Fruit fly (Drosophila melanogaster) whole organism, embryonic: Measurements from ENCODE around the gene CG15449.

ENCODE experiments used
- CG10274 ChIP-seq: fragments of 200-800 bp; sonication (Bioruptor generic); optimal IDR thresholded peaks from 3 replicates; lab custom pipeline; 2017; ENCODE audit warnings: missing biosample characterization, mild to moderate bottlenecking, missing genetic modification characterization
- CG10321 ChIP-seq: fragments of 200-800 bp; sonication (Bioruptor generic); IDR thresholded peaks from 2 replicates; pipeline ENCODE4 v1.3.6; 2022; ENCODE audit warnings: missing biosample characterization, missing genetic modification characterization
- CG10654 ChIP-seq: fragments of 200-800 bp; sonication (Bioruptor generic); optimal IDR thresholded peaks from 2 replicates; lab custom pipeline; 2016; ENCODE audit warnings: missing biosample characterization, missing genetic modification characterization
- CG11085 ChIP-seq: fragments of 200-800 bp; sonication (Bioruptor generic); IDR thresholded peaks from 2 replicates; pipeline ENCODE4 v1.3.6; 2022; ENCODE audit warnings: missing biosample characterization, missing genetic modification characterization
- CG11093 ChIP-seq: fragments of 200-800 bp; sonication (Bioruptor generic); IDR thresholded peaks from 3 replicates; pipeline ENCODE4 v1.3.6; 2022; ENCODE audit warnings: missing biosample characterization, missing genetic modification characterization
- CG11504 ChIP-seq: fragments of 200-800 bp; sonication (Bioruptor generic); optimal IDR thresholded peaks from 3 replicates; lab custom pipeline; 2019; ENCODE audit warnings: missing biosample characterization, mild to moderate bottlenecking, missing genetic modification characterization, moderate library complexity
- CG11560 ChIP-seq: fragments of 200-800 bp; sonication (Bioruptor generic); IDR thresholded peaks from 3 replicates; pipeline ENCODE4 v1.3.6; 2022; ENCODE audit warnings: missing biosample characterization, missing genetic modification characterization
- CG12299 ChIP-seq: fragments of 200-800 bp; sonication (Bioruptor generic); optimal IDR thresholded peaks from 2 replicates; lab custom pipeline; 2018; ENCODE audit warnings: missing biosample characterization, mild to moderate bottlenecking, missing genetic modification characterization
- CG1233 ChIP-seq: fragments of 200-800 bp; sonication (Bioruptor generic); optimal IDR thresholded peaks from 4 replicates; lab custom pipeline; 2018; ENCODE audit warnings: missing biosample characterization, mild to moderate bottlenecking, missing genetic modification characterization
- CG13123 ChIP-seq: fragments of 200-800 bp; sonication (Bioruptor generic); optimal IDR thresholded peaks from 2 replicates; lab custom pipeline; 2016; ENCODE audit warnings: missing biosample characterization, missing genetic modification characterization
- CG14710 ChIP-seq: fragments of 200-800 bp; sonication (Bioruptor generic); optimal IDR thresholded peaks from 3 replicates; lab custom pipeline; 2019; ENCODE audit warnings: missing biosample characterization, mild to moderate bottlenecking, missing genetic modification characterization, moderate library complexity
- CG15269 ChIP-seq: fragments of 200-800 bp; sonication (Bioruptor generic); optimal IDR thresholded peaks from 2 replicates; lab custom pipeline; 2018; ENCODE audit warnings: missing biosample characterization, mild to moderate bottlenecking, missing genetic modification characterization, moderate library complexity
- CG15601 ChIP-seq: fragments of 200-800 bp; sonication (Bioruptor generic); optimal IDR thresholded peaks from 3 replicates; lab custom pipeline; 2019; ENCODE audit warnings: missing biosample characterization, mild to moderate bottlenecking, missing genetic modification characterization, moderate library complexity
- CG1602 ChIP-seq: fragments of 200-800 bp; sonication (Bioruptor generic); optimal IDR thresholded peaks from 3 replicates; lab custom pipeline; 2016; ENCODE audit warnings: missing biosample characterization, missing genetic modification characterization
- CG16813 ChIP-seq: fragments of 200-800 bp; sonication (Bioruptor generic); IDR thresholded peaks from 3 replicates; pipeline ENCODE4 v1.3.6; 2022; ENCODE audit warnings: missing biosample characterization, missing genetic modification characterization; ENCODE audit not compliant: partially characterized antibody
- CG17568 ChIP-seq: fragments of 200-800 bp; sonication (Bioruptor generic); optimal IDR thresholded peaks from 2 replicates; lab custom pipeline; 2018; ENCODE audit warnings: missing biosample characterization, mild to moderate bottlenecking, missing genetic modification characterization, moderate library complexity
- CG18262 ChIP-seq: fragments of 200-800 bp; optimal IDR thresholded peaks from 3 replicates; lab custom pipeline; 2019; ENCODE audit warnings: missing biosample characterization, mild to moderate bottlenecking, missing genetic modification characterization, moderate library complexity
- CG18476 ChIP-seq: fragments of 200-800 bp; sonication (Bioruptor generic); optimal IDR thresholded peaks from 2 replicates; lab custom pipeline; 2016; ENCODE audit warnings: missing biosample characterization, mild to moderate bottlenecking, missing genetic modification characterization
- CG2116 ChIP-seq: fragments of 200-800 bp; sonication (Bioruptor generic); optimal IDR thresholded peaks from 3 replicates; lab custom pipeline; 2018; ENCODE audit warnings: missing biosample characterization, mild to moderate bottlenecking, missing genetic modification characterization
- CG2678 ChIP-seq: fragments of 200-800 bp; sonication (Bioruptor generic); optimal IDR thresholded peaks from 3 replicates; lab custom pipeline; 2019; ENCODE audit warnings: missing biosample characterization, mild to moderate bottlenecking, missing genetic modification characterization, moderate library complexity
- CG2889 ChIP-seq: fragments of 200-800 bp; sonication (Bioruptor generic); IDR thresholded peaks from 3 replicates; pipeline ENCODE4 v1.3.6; 2022; ENCODE audit warnings: missing biosample characterization, missing genetic modification characterization
- CG30020 ChIP-seq: fragments of 200-800 bp; optimal IDR thresholded peaks from 2 replicates; lab custom pipeline; 2019; ENCODE audit warnings: missing biosample characterization, mild to moderate bottlenecking, missing genetic modification characterization, moderate library complexity
- CG4707 ChIP-seq: fragments of 200-800 bp; sonication (Bioruptor generic); optimal IDR thresholded peaks from 2 replicates; lab custom pipeline; 2018; ENCODE audit warnings: missing biosample characterization, mild to moderate bottlenecking, missing genetic modification characterization, moderate library complexity
- CG9727 ChIP-seq: fragments of 200-800 bp; sonication (Bioruptor generic); optimal IDR thresholded peaks from 3 replicates; lab custom pipeline; 2017; ENCODE audit warnings: missing biosample characterization, mild to moderate bottlenecking, missing genetic modification characterization
- CG9797 ChIP-seq: fragments of 200-800 bp; sonication (Bioruptor generic); optimal IDR thresholded peaks from 3 replicates; lab custom pipeline; 2018; ENCODE audit warnings: missing biosample characterization, mild to moderate bottlenecking, missing genetic modification characterization
- Dip3 ChIP-seq: fragments of 200-800 bp; sonication (Bioruptor generic); optimal IDR thresholded peaks from 3 replicates; lab custom pipeline; 2016; ENCODE audit warnings: missing biosample characterization, missing genetic modification characterization
- E2f1 ChIP-seq: fragments of 200-800 bp; sonication (Bioruptor generic); IDR thresholded peaks from 2 replicates; pipeline ENCODE4 v1.3.6; 2022; ENCODE audit warnings: missing biosample characterization, missing genetic modification characterization
- Lpt ChIP-seq: fragments of >200 bp; optimal IDR thresholded peaks from 2 replicates; lab custom pipeline; 2018; ENCODE audit warnings: missing biosample characterization, missing genetic modification characterization
- Optix ChIP-seq: fragments of 200-800 bp; sonication (Bioruptor generic); IDR thresholded peaks from 3 replicates; pipeline ENCODE4 v1.3.6; 2022; ENCODE audit warnings: missing biosample characterization, missing genetic modification characterization
- Ptx1 ChIP-seq: fragments of 200-800 bp; sonication (Bioruptor generic); IDR thresholded peaks from 2 replicates; pipeline ENCODE4 v1.3.6; 2022; ENCODE audit warnings: missing biosample characterization, missing genetic modification characterization
- Sry-β ChIP-seq: fragments of 200-800 bp; sonication (Bioruptor generic); optimal IDR thresholded peaks from 2 replicates; lab custom pipeline; 2018; ENCODE audit warnings: missing biosample characterization, mild to moderate bottlenecking, missing genetic modification characterization, moderate library complexity
- ap ChIP-seq: fragments of 200-800 bp; sonication (Bioruptor generic); IDR thresholded peaks from 2 replicates; pipeline ENCODE4 v1.3.6; 2022; ENCODE audit warnings: missing biosample characterization, missing genetic modification characterization
- bbx ChIP-seq: fragments of 200-800 bp; sonication (Bioruptor generic); IDR thresholded peaks from 2 replicates; pipeline ENCODE4 v1.3.6; 2022; ENCODE audit warnings: missing biosample characterization, missing genetic modification characterization; ENCODE audit not compliant: partially characterized antibody
- bsh ChIP-seq, 2 experiments: fragments of 200-800 bp; sonication (Bioruptor generic); optimal IDR thresholded peaks; 2 replicates each; lab custom pipeline; 2017 to 2018; ENCODE audit warnings: mild to moderate bottlenecking in 2 of 2, missing biosample characterization in 2 of 2, missing genetic modification characterization in 2 of 2, moderate library complexity in 1 of 2
- chn ChIP-seq: fragments of 200-800 bp; sonication (Bioruptor generic); optimal IDR thresholded peaks from 2 replicates; lab custom pipeline; 2016; ENCODE audit warnings: missing biosample characterization, missing genetic modification characterization
- dimm ChIP-seq: fragments of 200-800 bp; sonication (Bioruptor generic); IDR thresholded peaks from 2 replicates; pipeline ENCODE4 v1.3.6; 2022; ENCODE audit warnings: missing biosample characterization, missing genetic modification characterization
- disco-r ChIP-seq: fragments of 200-800 bp; sonication (Bioruptor generic); optimal IDR thresholded peaks from 2 replicates; lab custom pipeline; 2016; ENCODE audit warnings: missing biosample characterization, missing genetic modification characterization
- dpn ChIP-seq, 2 experiments: fragments of 200-800 bp; sonication (Bioruptor generic); optimal IDR thresholded peaks; 3 replicates each; lab custom pipeline; 2016; ENCODE audit warnings: missing biosample characterization in 2 of 2, missing genetic modification characterization in 2 of 2
- esg ChIP-seq: fragments of 200-800 bp; sonication (Bioruptor generic); conservative IDR thresholded peaks from 2 replicates; pipeline ENCODE4 v1.3.6; 2022; ENCODE audit warnings: missing biosample characterization, missing genetic modification characterization
- fd3F ChIP-seq: fragments of 200-800 bp; sonication (Bioruptor generic); optimal IDR thresholded peaks from 2 replicates; lab custom pipeline; 2018; ENCODE audit warnings: missing biosample characterization, mild to moderate bottlenecking, missing genetic modification characterization, moderate library complexity
- gcm ChIP-seq: fragments of 200-800 bp; sonication (Bioruptor generic); optimal IDR thresholded peaks from 2 replicates; lab custom pipeline; 2019; ENCODE audit warnings: missing biosample characterization, mild to moderate bottlenecking, missing genetic modification characterization, moderate library complexity
- gfzf ChIP-seq: fragments of 200-800 bp; sonication (Bioruptor generic); optimal IDR thresholded peaks from 2 replicates; lab custom pipeline; 2016; ENCODE audit warnings: missing biosample characterization, mild to moderate bottlenecking, missing genetic modification characterization, moderate library complexity
- lilli ChIP-seq: fragments of 200-800 bp; sonication (Bioruptor generic); optimal IDR thresholded peaks from 3 replicates; lab custom pipeline; 2016; ENCODE audit warnings: missing biosample characterization, missing genetic modification characterization
- mam ChIP-seq: fragments of 200-800 bp; sonication (Bioruptor generic); optimal IDR thresholded peaks from 3 replicates; lab custom pipeline; 2016; ENCODE audit warnings: missing biosample characterization, missing genetic modification characterization
- onecut ChIP-seq: fragments of 200-800 bp; sonication (Bioruptor generic); IDR thresholded peaks from 2 replicates; pipeline ENCODE4 v1.3.6; 2022; ENCODE audit warnings: missing biosample characterization, missing genetic modification characterization
- otp ChIP-seq: fragments of 200-800 bp; sonication (Bioruptor generic); IDR thresholded peaks from 3 replicates; pipeline ENCODE4, ENCODE4 v1.3.6; 2022; ENCODE audit warnings: missing biosample characterization, missing genetic modification characterization
- salm ChIP-seq: fragments of 200-800 bp; sonication (Bioruptor generic); optimal IDR thresholded peaks from 2 replicates; lab custom pipeline; 2018; ENCODE audit warnings: missing biosample characterization, mild to moderate bottlenecking, missing genetic modification characterization
- slou ChIP-seq: fragments of 200-800 bp; sonication (Bioruptor generic); optimal IDR thresholded peaks from 3 replicates; lab custom pipeline; 2016; ENCODE audit warnings: missing biosample characterization, missing genetic modification characterization
- tgo ChIP-seq: fragments of 200-800 bp; sonication (Bioruptor generic); IDR thresholded peaks from 3 replicates; pipeline ENCODE4 v1.3.6; 2022; ENCODE audit warnings: missing biosample characterization, missing genetic modification characterization

CG15449 gene

dm6 chrX:21044831-21045447 is 4.5 kb upstream of the CG15449 start, which contains the start of gene Cbs (continued):
- TF ChIP-seq CG1233 (GFP tag; lab: Kevin White, UChicago) (peak; percentile 54), CG13123 (GFP tag; lab: Kevin White, UChicago) (peak; percentile 10), CG30020 (tag; lab: Kevin White, UChicago) (peak; percentile 43), CG11560 (tag; lab: Robert Waterston, UW) (no peak), Ptx1 (GFP tag; lab: Robert Waterston, UW) (peak; percentile 67), CG18262 (tag; lab: Kevin White, UChicago) (peak; percentile 73), lilli (GFP tag; lab: Kevin White, UChicago) (peak; percentile 51), disco-r (GFP tag; lab: Kevin White, UChicago) (no peak), E2f1 (GFP tag; lab: Robert Waterston, UW) (peak; percentile 61), Sry-β (GFP tag; lab: Kevin White, UChicago) (no peak), CG10321 (GFP tag; lab: Robert Waterston, UW) (peak; percentile 37; the same call in 1 of the 2 replicates), salm (tag; lab: Kevin White, UChicago) (no peak), chn (peak; percentile 44), otp (GFP tag; lab: Robert Waterston, UW) (0 out of 3 replicates have a peak, but pooled peaks have one; percentile 64), CG2678 (tag; lab: Kevin White, UChicago) (peak; percentile 84), bsh (GFP tag; optimal IDR thresholded peaks at IDR 0.05; lab: Kevin White, UChicago) (peak in 1 of 2 experiments; percentile 59), CG17568 (GFP tag; lab: Kevin White, UChicago) (no peak), fd3F (peak; percentile 62), CG12299 (no peak), CG10654 (GFP tag; lab: Kevin White, UChicago) (peak; percentile 54), slou (GFP tag; lab: Kevin White, UChicago) (peak; percentile 58), mam (peak; percentile 11), Lpt (GFP tag; lab: Kevin White, UChicago) (no peak), CG16813 (no peak), ap (GFP tag; lab: Robert Waterston, UW) (peak; percentile 54; the same call in 1 of the 2 replicates), Dip3 (GFP tag; lab: Kevin White, UChicago) (peak; percentile 9), CG14710 (tag; lab: Kevin White, UChicago) (peak; percentile 49), CG9797 (GFP tag; lab: Kevin White, UChicago) (no peak), CG2889 (0 out of 3 replicates have a peak, but pooled peaks have one; percentile 62), CG4707 (GFP tag; lab: Kevin White, UChicago) (peak; percentile 69), CG10274 (GFP tag; lab: Kevin White, UChicago) (peak; percentile 16), CG15269 (tag; lab: Kevin White, UChicago) (peak; percentile 70), CG15601 (tag; lab: Kevin White, UChicago) (peak; percentile 52), CG1602 (GFP tag; lab: Kevin White, UChicago) (peak; percentile 48), dpn (GFP tag; optimal IDR thresholded peaks at IDR 0.05; lab: Kevin White, UChicago) (peak; percentile 32 to 59), CG11085 (GFP tag; lab: Robert Waterston, UW) (0 out of 2 replicates have a peak, but pooled peaks have one; percentile 40), CG18476 (GFP tag; lab: Kevin White, UChicago) (peak; percentile 1), dimm (peak; percentile 52; the same call in 1 of the 2 replicates), tgo (GFP tag; lab: Robert Waterston, UW) (peak; percentile 48; the same call in 2 of the 3 replicates), CG2116 (GFP tag; lab: Kevin White, UChicago) (peak; percentile 1), CG9727 (GFP tag; lab: Kevin White, UChicago) (peak; percentile 79), Optix (GFP tag; lab: Robert Waterston, UW) (peak; percentile 80), gcm (GFP tag; lab: Kevin White, UChicago) (peak; percentile 28), CG11504 (tag; lab: Kevin White, UChicago) (peak; percentile 72), esg (GFP tag; lab: Robert Waterston, UW) (peak; percentile 63), onecut (GFP tag; lab: Robert Waterston, UW) (peak; percentile 8), CG11093 (peak; percentile 29; the same call in 1 of the 3 replicates), gfzf (GFP tag; lab: Kevin White, UChicago) (no peak), bbx (GFP tag; lab: Robert Waterston, UW) (peak; percentile 48; the same call in 1 of the 2 replicates)
